Worm (Caenorhabditis elegans) whole organism, L3 larva: ENCODE data around the gene irld-40.

Source experiments
- ceh-82 ChIP-seq: fragments of 150-350 bp; optimal IDR thresholded peaks from 2 replicates; lab custom pipeline; 2014; ENCODE audit warnings: missing biosample characterization, missing genetic modification characterization
- fkh-2 ChIP-seq: fragments of 150-350 bp; optimal IDR thresholded peaks from 2 replicates; lab custom pipeline; 2014; ENCODE audit warnings: missing biosample characterization, missing genetic modification reagents, missing genetic modification characterization
- fos-1 ChIP-seq: fragments of 150-350 bp; optimal IDR thresholded peaks from 2 replicates; lab custom pipeline; 2014; ENCODE audit warnings: missing biosample characterization, missing genetic modification characterization
- nhr-237 ChIP-seq: fragments of 150-350 bp; optimal IDR thresholded peaks from 2 replicates; lab custom pipeline; 2014; ENCODE audit warnings: missing biosample characterization, missing genetic modification characterization
- unc-62 ChIP-seq: fragments of 150-350 bp; sonication (generic microtip); optimal IDR thresholded peaks from 4 replicates; lab custom pipeline; 2014; ENCODE audit warnings: missing biosample characterization, missing genetic modification reagents, missing genetic modification characterization
- ztf-11 ChIP-seq: fragments of 150-350 bp; optimal IDR thresholded peaks from 2 replicates; lab custom pipeline; 2014; ENCODE audit warnings: missing biosample characterization, missing genetic modification characterization

ce11 chrV:1685328-1685727 lies 23.0 kb downstream of the irld-40 start, which contains the start of gene srh-5:
- TF ChIP-seq ceh-82 (no peak), unc-62 (GFP tag; lab: Kevin White, UChicago) (no peak), ztf-11 (no peak), nhr-237 (tag; lab: Kevin White, UChicago) (no peak), fkh-2 (tag; lab: Kevin White, UChicago) (no peak), fos-1 (tag; lab: Kevin White, UChicago) (no peak)
